Fruit fly (Drosophila melanogaster) whole organism, embryonic: ENCODE measurements around the gene CG14803.

Experiments
- Aef1 ChIP-seq: fragments of 200-800 bp; sonication (Bioruptor generic); IDR thresholded peaks from 3 replicates; pipeline ENCODE4 v1.3.6; 2022; ENCODE audit warnings: missing biosample characterization, missing genetic modification characterization
- B-H2 ChIP-seq: fragments of 200-800 bp; sonication (Bioruptor generic); optimal IDR thresholded peaks from 2 replicates; lab custom pipeline; 2018; ENCODE audit warnings: missing biosample characterization, mild to moderate bottlenecking, missing genetic modification characterization
- Bdp1 ChIP-seq: fragments of 200-800 bp; sonication (Bioruptor generic); optimal IDR thresholded peaks from 3 replicates; lab custom pipeline; 2016; ENCODE audit warnings: missing biosample characterization, missing genetic modification characterization
- Bteb2 ChIP-seq: fragments of 200-800 bp; sonication (Bioruptor generic); optimal IDR thresholded peaks from 2 replicates; lab custom pipeline; 2016; ENCODE audit warnings: missing biosample characterization, missing genetic modification characterization
- CG11504 ChIP-seq: fragments of 200-800 bp; sonication (Bioruptor generic); optimal IDR thresholded peaks from 3 replicates; lab custom pipeline; 2019; ENCODE audit warnings: missing biosample characterization, mild to moderate bottlenecking, missing genetic modification characterization, moderate library complexity
- CG12236 ChIP-seq: fragments of 200-800 bp; sonication (Bioruptor generic); optimal IDR thresholded peaks from 2 replicates; lab custom pipeline; 2016; ENCODE audit warnings: missing biosample characterization, missing genetic modification characterization
- CG1529 ChIP-seq: fragments of 200-800 bp; sonication (Bioruptor generic); optimal IDR thresholded peaks from 3 replicates; lab custom pipeline; 2018; ENCODE audit warnings: missing biosample characterization, missing genetic modification characterization
- CG1602 ChIP-seq: fragments of 200-800 bp; sonication (Bioruptor generic); optimal IDR thresholded peaks from 3 replicates; lab custom pipeline; 2016; ENCODE audit warnings: missing biosample characterization, missing genetic modification characterization
- CG16863 ChIP-seq: fragments of 200-800 bp; sonication (Bioruptor generic); optimal IDR thresholded peaks from 3 replicates; lab custom pipeline; 2016; ENCODE audit warnings: missing biosample characterization, missing genetic modification characterization
- CG17361 ChIP-seq: fragments of 200-800 bp; sonication (Bioruptor generic); IDR thresholded peaks from 3 replicates; pipeline ENCODE4 v1.3.6; 2022; ENCODE audit warnings: missing biosample characterization, missing genetic modification characterization
- CG3065 ChIP-seq: fragments of 200-800 bp; sonication (Bioruptor generic); optimal IDR thresholded peaks from 2 replicates; lab custom pipeline; 2016; ENCODE audit warnings: missing biosample characterization, missing genetic modification characterization
- CG32772 ChIP-seq: fragments of 200-800 bp; sonication (Bioruptor generic); IDR thresholded peaks from 2 replicates; pipeline ENCODE4 v1.3.6; 2022; ENCODE audit warnings: missing biosample characterization, missing genetic modification characterization
- CG3847 ChIP-seq: fragments of 200-800 bp; sonication (Bioruptor generic); IDR thresholded peaks from 2 replicates; pipeline ENCODE4 v1.3.6; 2022; ENCODE audit warnings: missing biosample characterization, missing genetic modification characterization
- CG42726 ChIP-seq: fragments of 200-800 bp; sonication (Bioruptor generic); IDR thresholded peaks from 2 replicates; pipeline ENCODE4 v1.3.6; 2022; ENCODE audit warnings: missing biosample characterization, missing genetic modification characterization; ENCODE audit not compliant: partially characterized antibody
- CG5245 ChIP-seq: fragments of 200-800 bp; sonication (Bioruptor generic); optimal IDR thresholded peaks from 3 replicates; lab custom pipeline; 2016; ENCODE audit warnings: missing biosample characterization, missing genetic modification characterization
- CG6254 ChIP-seq: fragments of 200-800 bp; sonication (Bioruptor generic); optimal IDR thresholded peaks from 3 replicates; lab custom pipeline; 2017; ENCODE audit warnings: mild to moderate bottlenecking, missing biosample characterization, missing genetic modification reagents, missing genetic modification characterization
- CG8089 ChIP-seq: fragments of 200-800 bp; sonication (Bioruptor generic); optimal IDR thresholded peaks from 3 replicates; lab custom pipeline; 2016; ENCODE audit warnings: missing biosample characterization, missing genetic modification characterization
- CG9817 ChIP-seq: fragments of 200-800 bp; sonication (Bioruptor generic); optimal IDR thresholded peaks from 2 replicates; lab custom pipeline; 2018; ENCODE audit warnings: missing biosample characterization, mild to moderate bottlenecking, missing genetic modification characterization, moderate library complexity
- Camta ChIP-seq: fragments of 200-800 bp; sonication (Bioruptor generic); optimal IDR thresholded peaks from 2 replicates; lab custom pipeline; 2016; ENCODE audit warnings: missing biosample characterization, missing genetic modification characterization
- Dfd ChIP-seq, 2 experiments: fragments of >200 bp; optimal IDR thresholded peaks; 2 replicates each; lab custom pipeline; 2017; ENCODE audit warnings: missing biosample characterization in 2 of 2, missing genetic modification characterization in 2 of 2
- Dll ChIP-seq: fragments of 200-800 bp; sonication (Bioruptor generic); IDR thresholded peaks from 4 replicates; pipeline ENCODE4 v1.3.6; 2022; ENCODE audit warnings: missing biosample characterization, missing genetic modification characterization; ENCODE audit not compliant: partially characterized antibody
- Fer3 ChIP-seq: fragments of 200-800 bp; sonication (Bioruptor generic); optimal IDR thresholded peaks from 2 replicates; lab custom pipeline; 2018; ENCODE audit warnings: missing biosample characterization, mild to moderate bottlenecking, missing genetic modification characterization, moderate library complexity
- H2.0 ChIP-seq: fragments of 200-800 bp; sonication (Bioruptor generic); IDR thresholded peaks from 2 replicates; pipeline ENCODE4 v1.3.6; 2022; ENCODE audit warnings: missing biosample characterization, missing genetic modification characterization
- Mad ChIP-seq: fragments of 200-800 bp; sonication (Bioruptor generic); optimal IDR thresholded peaks from 2 replicates; lab custom pipeline; 2016; ENCODE audit warnings: missing biosample characterization, missing genetic modification characterization
- Mes4 ChIP-seq: fragments of 200-800 bp; sonication (Bioruptor generic); optimal IDR thresholded peaks from 2 replicates; lab custom pipeline; 2016; ENCODE audit warnings: missing biosample characterization, missing genetic modification characterization
- NC2α ChIP-seq: fragments of 200-800 bp; sonication (Bioruptor generic); optimal IDR thresholded peaks from 2 replicates; lab custom pipeline; 2016; ENCODE audit warnings: missing biosample characterization, missing genetic modification characterization
- PHDP ChIP-seq: fragments of 200-800 bp; sonication (Bioruptor generic); optimal IDR thresholded peaks from 3 replicates; lab custom pipeline; 2018; ENCODE audit warnings: missing biosample characterization, mild to moderate bottlenecking, missing genetic modification characterization, moderate library complexity
- Pdp1 ChIP-seq, 2 experiments: fragments of 200-800 bp; sonication (Bioruptor generic); optimal IDR thresholded peaks; 3 replicates each; lab custom pipeline; 2016; ENCODE audit warnings: missing biosample characterization in 2 of 2, missing genetic modification characterization in 2 of 2, mild to moderate bottlenecking in 1 of 2, moderate library complexity in 1 of 2
- Ptx1 ChIP-seq: fragments of 200-800 bp; sonication (Bioruptor generic); IDR thresholded peaks from 2 replicates; pipeline ENCODE4 v1.3.6; 2022; ENCODE audit warnings: missing biosample characterization, missing genetic modification characterization
- Ravus ChIP-seq: fragments of 200-800 bp; sonication (Bioruptor generic); IDR thresholded peaks from 2 replicates; pipeline ENCODE4 v1.3.6; 2022; ENCODE audit warnings: missing biosample characterization, missing genetic modification characterization
- Sox102F ChIP-seq: fragments of 200-800 bp; sonication (Bioruptor generic); optimal IDR thresholded peaks from 2 replicates; lab custom pipeline; 2018; ENCODE audit warnings: missing biosample characterization, mild to moderate bottlenecking, missing genetic modification characterization, moderate library complexity
- Stat92E ChIP-seq, 3 experiments: fragments of >200 bp in 2 of 3; fragments of 200-800 bp in 1 of 3; sonication (Bioruptor generic) in 1 of 3; optimal IDR thresholded peaks; 2 replicates each; lab custom pipeline; 2017 to 2019; ENCODE audit warnings: missing biosample characterization in 3 of 3, missing genetic modification characterization in 3 of 3, mild to moderate bottlenecking in 1 of 3, moderate library complexity in 1 of 3
- btn ChIP-seq: fragments of 200-800 bp; sonication (Bioruptor generic); optimal IDR thresholded peaks from 2 replicates; lab custom pipeline; 2016; ENCODE audit warnings: missing biosample characterization, missing genetic modification characterization
- dm ChIP-seq: fragments of 200-800 bp; sonication (Bioruptor generic); optimal IDR thresholded peaks from 3 replicates; lab custom pipeline; 2016; ENCODE audit warnings: missing biosample characterization, missing genetic modification characterization
- esg ChIP-seq: fragments of 200-800 bp; sonication (Bioruptor generic); conservative IDR thresholded peaks from 2 replicates; pipeline ENCODE4 v1.3.6; 2022; ENCODE audit warnings: missing biosample characterization, missing genetic modification characterization
- her ChIP-seq: fragments of 200-800 bp; sonication (Bioruptor generic); optimal IDR thresholded peaks from 2 replicates; lab custom pipeline; 2016; ENCODE audit warnings: missing biosample characterization, missing genetic modification characterization
- lab ChIP-seq: fragments of 200-800 bp; sonication (Bioruptor generic); optimal IDR thresholded peaks from 3 replicates; lab custom pipeline; 2017; ENCODE audit warnings: missing biosample characterization, missing genetic modification characterization, mild to moderate bottlenecking, moderate library complexity, missing genetic modification reagents
- lilli ChIP-seq: fragments of 200-800 bp; sonication (Bioruptor generic); optimal IDR thresholded peaks from 3 replicates; lab custom pipeline; 2016; ENCODE audit warnings: missing biosample characterization, missing genetic modification characterization
- luna ChIP-seq: fragments of 200-800 bp; sonication (Bioruptor generic); optimal IDR thresholded peaks from 2 replicates; lab custom pipeline; 2016; ENCODE audit warnings: missing biosample characterization, missing genetic modification characterization
- nau ChIP-seq: fragments of 200-800 bp; sonication (Bioruptor generic); optimal IDR thresholded peaks from 3 replicates; lab custom pipeline; 2017; ENCODE audit warnings: missing biosample characterization, mild to moderate bottlenecking, missing genetic modification characterization, missing genetic modification reagents
- odd ChIP-seq: fragments of 200-800 bp; sonication (Bioruptor generic); optimal IDR thresholded peaks from 2 replicates; lab custom pipeline; 2017; ENCODE audit warnings: missing biosample characterization, mild to moderate bottlenecking, missing genetic modification characterization
- pum ChIP-seq: fragments of 200-800 bp; sonication (Bioruptor generic); optimal IDR thresholded peaks from 2 replicates; lab custom pipeline; 2016; ENCODE audit warnings: missing biosample characterization, missing genetic modification characterization
- rib ChIP-seq: fragments of 200-800 bp; sonication (Bioruptor generic); IDR thresholded peaks from 2 replicates; pipeline ENCODE4 v1.3.6; 2022; ENCODE audit warnings: missing biosample characterization, missing genetic modification characterization
- schlank ChIP-seq: fragments of 200-800 bp; sonication (Bioruptor generic); optimal IDR thresholded peaks from 2 replicates; lab custom pipeline; 2018; ENCODE audit warnings: missing biosample characterization, mild to moderate bottlenecking, missing genetic modification characterization
- sna ChIP-seq: fragments of 200-800 bp; sonication (Bioruptor generic); IDR thresholded peaks from 2 replicates; pipeline ENCODE4 v1.3.6; 2022; ENCODE audit warnings: missing biosample characterization, missing genetic modification characterization; ENCODE audit not compliant: partially characterized antibody
- tio ChIP-seq: fragments of 200-800 bp; sonication (Bioruptor generic); optimal IDR thresholded peaks from 2 replicates; lab custom pipeline; 2017; ENCODE audit warnings: missing biosample characterization, missing genetic modification characterization, inconsistent platforms
- usp ChIP-seq: fragments of >200 bp; optimal IDR thresholded peaks from 2 replicates; lab custom pipeline; 2017; ENCODE audit warnings: missing biosample characterization, missing genetic modification characterization
- vfl ChIP-seq: fragments of 200-800 bp; sonication (Bioruptor generic); optimal IDR thresholded peaks from 2 replicates; lab custom pipeline; 2016; ENCODE audit warnings: missing biosample characterization, missing genetic modification characterization
- vnd ChIP-seq: fragments of 200-800 bp; sonication (Bioruptor generic); IDR thresholded peaks from 3 replicates; pipeline ENCODE4 v1.3.6; 2022; ENCODE audit warnings: missing biosample characterization, missing genetic modification characterization; ENCODE audit not compliant: partially characterized antibody

CG14803 gene

DNA sequence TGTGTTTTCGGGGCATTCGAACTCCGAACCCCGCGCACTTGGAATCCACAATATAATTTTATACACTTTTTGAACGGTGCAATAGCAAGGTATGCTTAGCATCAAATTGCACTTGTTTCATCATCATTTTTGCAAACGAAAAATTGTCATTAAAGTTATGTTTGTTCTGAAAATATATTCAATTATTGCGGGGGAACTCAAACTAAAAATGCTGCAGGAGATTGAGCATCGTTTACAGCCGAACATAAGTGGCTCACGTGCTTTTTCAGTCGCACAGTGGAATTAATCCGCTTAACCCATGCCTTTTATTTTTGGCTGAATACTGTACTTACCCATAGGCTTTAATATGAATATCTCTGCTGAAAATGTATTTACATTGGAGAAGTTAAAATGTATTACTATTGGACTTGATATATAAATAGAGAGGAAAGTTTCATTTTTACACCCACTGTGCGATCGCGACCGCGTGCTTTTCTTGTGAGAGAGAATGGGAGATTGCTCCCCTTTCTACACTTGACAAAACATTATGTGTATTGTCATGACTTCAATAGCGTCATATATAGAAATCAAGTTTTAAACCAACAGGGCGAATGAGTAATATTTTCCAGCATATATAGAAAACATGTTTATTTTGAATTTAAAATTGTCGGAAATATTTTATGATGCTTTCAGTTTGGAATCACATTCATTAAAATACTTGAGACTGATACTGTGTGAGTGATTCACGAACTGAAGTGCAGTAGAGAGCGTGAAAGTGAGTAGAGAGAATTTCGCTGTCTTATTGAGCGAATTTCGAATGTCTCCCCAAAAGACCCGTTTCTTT, 38.1 kb upstream of the CG14803 start (continued):
- TF ChIP-seq tio (GFP tag; lab: Kevin White, UChicago) = peak; percentile 95
- TF ChIP-seq rib = peak; percentile 96
- TF ChIP-seq esg = peak; percentile 97
- peak; percentile 92 for TF ChIP-seq nau (GFP tag; lab: Kevin White, UChicago)
- peak; percentile 96 for TF ChIP-seq Aef1
- 0 out of 4 replicates have a peak, but pooled peaks have one; percentile 18 for TF ChIP-seq Dll (GFP tag; lab: Robert Waterston, UW)
- TF ChIP-seq Camta = peak; percentile 93
- peak; percentile 92 to 93 for TF ChIP-seq Pdp1 (GFP tag; optimal IDR thresholded peaks at IDR 0.05; lab: Kevin White, UChicago)
- peak; percentile 75 for TF ChIP-seq CG3065 (GFP tag; lab: Kevin White, UChicago)
- TF ChIP-seq PHDP (tag; lab: Kevin White, UChicago) = peak; percentile 97
- TF ChIP-seq btn (GFP tag; lab: Kevin White, UChicago) = peak; percentile 75
- peak; percentile 96 for TF ChIP-seq CG11504 (tag; lab: Kevin White, UChicago)
- TF ChIP-seq Bteb2 = peak; percentile 95
- TF ChIP-seq CG16863 (GFP tag; lab: Kevin White, UChicago) = peak; percentile 93
- TF ChIP-seq lilli (GFP tag; lab: Kevin White, UChicago) = peak; percentile 97
- peak; percentile 97 for TF ChIP-seq H2.0 (GFP tag; lab: Robert Waterston, UW)
- no peak for TF ChIP-seq CG42726 (GFP tag; lab: Robert Waterston, UW)
- TF ChIP-seq CG1529 = peak; percentile 88
- peak; percentile 89 for TF ChIP-seq her (GFP tag; lab: Kevin White, UChicago)
- TF ChIP-seq CG3847 (GFP tag; lab: Robert Waterston, UW) = peak; percentile 96
- peak; percentile 86 for TF ChIP-seq vfl (GFP tag; lab: Kevin White, UChicago)
- peak; percentile 96 for TF ChIP-seq CG32772 (GFP tag; lab: Robert Waterston, UW)
- peak; percentile 98 for TF ChIP-seq CG17361 (GFP tag; lab: Robert Waterston, UW)
- peak; percentile 92 for TF ChIP-seq Mad (GFP tag; lab: Kevin White, UChicago)
- TF ChIP-seq vnd (GFP tag; lab: Robert Waterston, UW) = no peak
- peak; percentile 78 for TF ChIP-seq Bdp1 (GFP tag; lab: Kevin White, UChicago)
- TF ChIP-seq odd (GFP tag; lab: Kevin White, UChicago) = peak; percentile 92
- TF ChIP-seq pum (GFP tag; lab: Kevin White, UChicago) = peak; percentile 93
- no peak for TF ChIP-seq usp
- peak; percentile 97 for TF ChIP-seq dm
- TF ChIP-seq NC2α (GFP tag; lab: Kevin White, UChicago) = peak; percentile 86
- peak; percentile 84 for TF ChIP-seq Ravus (GFP tag; lab: Robert Waterston, UW)
- peak; percentile 97 for TF ChIP-seq Ptx1 (GFP tag; lab: Robert Waterston, UW)
- TF ChIP-seq Stat92E (GFP tag; optimal IDR thresholded peaks at IDR 0.05; lab: Kevin White, UChicago) = peak in 1 of 3 experiments; percentile 78
- TF ChIP-seq Dfd (GFP tag; optimal IDR thresholded peaks at IDR 0.05; lab: Kevin White, UChicago) = no peak
- no peak for TF ChIP-seq sna
- peak; percentile 98 for TF ChIP-seq Fer3
- peak; percentile 89 for TF ChIP-seq CG8089
- TF ChIP-seq luna (GFP tag; lab: Kevin White, UChicago) = peak; percentile 61
- peak; percentile 86 for TF ChIP-seq CG5245 (GFP tag; lab: Kevin White, UChicago)
- TF ChIP-seq CG9817 = peak; percentile 95
- peak; percentile 82 for TF ChIP-seq CG12236 (GFP tag; lab: Kevin White, UChicago)
- peak; percentile 83 for TF ChIP-seq B-H2 (GFP tag; lab: Kevin White, UChicago)
- TF ChIP-seq lab (GFP tag; lab: Kevin White, UChicago) = peak; percentile 98
- TF ChIP-seq CG6254 (GFP tag; lab: Kevin White, UChicago) = peak; percentile 89
- peak; percentile 94 for TF ChIP-seq CG1602
- TF ChIP-seq Sox102F (GFP tag; lab: Kevin White, UChicago) = peak; percentile 97
- peak; percentile 89 for TF ChIP-seq Mes4
- TF ChIP-seq schlank = peak; percentile 88
